Worm (Caenorhabditis elegans) whole organism, L4/young adult: ENCODE measurements around the gene his-1.

Experiments used
- W03F9.2 ChIP-seq: fragments of 150-350 bp; optimal IDR thresholded peaks from 2 replicates; lab custom pipeline; 2014; ENCODE audit warnings: missing biosample characterization, missing genetic modification characterization
- dao-5 ChIP-seq: sonication (generic microtip); optimal IDR thresholded peaks from 2 replicates; lab custom pipeline; 2016; ENCODE audit warnings: missing genotype, missing genetic modification characterization, moderate library complexity, missing compliant biosample characterization
- him-1 ChIP-seq: sonication (generic microtip); optimal IDR thresholded peaks from 2 replicates; lab custom pipeline; 2016; ENCODE audit warnings: missing genotype, missing genetic modification reagents, missing genetic modification characterization, missing compliant biosample characterization

Gene his-1

ce11 chrV:16080678-16081077, 38.4 kb downstream of the his-1 start:
- TF ChIP-seq dao-5 (no peak), him-1 (tag; lab: Kevin White, UChicago) (no peak), W03F9.2 (tag; lab: Kevin White, UChicago) (no peak)

ce11 chrV:16090685-16091084, 48.4 kb downstream of the his-1 start, which contains the start of gene F22B8.3:
Gene F22B8.3, plus strand, starts transcription at chrV:16090985.
- TF ChIP-seq W03F9.2 (tag; lab: Kevin White, UChicago) (no peak), him-1 (tag; lab: Kevin White, UChicago) (no peak), dao-5 (no peak)
